Worm (Caenorhabditis elegans): ENCODE measurements around the gene C49F5.5.

The C49F5.5 gene

DNA sequence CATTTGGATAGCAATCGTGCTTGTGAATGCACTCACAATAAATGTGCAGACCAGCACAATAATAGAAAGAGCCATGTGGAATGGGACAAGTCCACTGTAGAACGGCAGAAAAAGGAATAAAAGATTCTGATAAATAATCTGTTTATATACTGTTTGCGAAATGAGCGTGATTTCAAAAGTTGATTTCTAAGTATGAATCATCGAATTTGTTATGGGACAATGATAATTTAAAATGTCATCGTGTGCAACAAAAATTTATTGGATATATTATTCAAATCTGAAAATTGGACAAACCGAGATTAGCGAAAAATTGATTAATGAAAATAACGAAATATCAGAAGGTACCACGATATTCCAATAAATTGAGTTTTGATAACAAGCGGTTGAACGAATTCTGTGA, 47.2 kb upstream of the C49F5.5 start, which contains the start of gene F55G7.5:
F55G7.5 (minus strand) TSS at position 101 of the 400 bp plus-strand sequence.
- no peak for TF ChIP-seq Y79H2A.3 (GFP tag; conservative IDR thresholded peaks at IDR 0.05)
- no peak for TF ChIP-seq nfyb-1 (GFP tag; IDR thresholded peaks at IDR 0.05)
- no peak for TF ChIP-seq ztf-3 (GFP tag; optimal IDR thresholded peaks at IDR 0.05)
- no peak for TF ChIP-seq dpff-1 (tag; optimal IDR thresholded peaks at IDR 0.05)
- TF ChIP-seq ztf-28 (GFP tag; IDR thresholded peaks at IDR 0.05): no peak

- no peak for TF ChIP-seq ztf-26 (tag; optimal IDR thresholded peaks at IDR 0.05)
- TF ChIP-seq let-526 (GFP tag; IDR thresholded peaks at IDR 0.05): no peak
- no peak for TF ChIP-seq akir-1 (GFP tag; optimal IDR thresholded peaks at IDR 0.05)
- no peak for TF ChIP-seq atf-7 (tag; optimal IDR thresholded peaks at IDR 0.05)
- TF ChIP-seq lin-26 (GFP tag; IDR thresholded peaks at IDR 0.05): no peak
- TF ChIP-seq sptf-2 (GFP tag; optimal IDR thresholded peaks at IDR 0.05): no peak
- TF ChIP-seq somi-1 (GFP tag; optimal IDR thresholded peaks at IDR 0.05): no peak
- TF ChIP-seq cebp-2 (GFP tag; IDR thresholded peaks at IDR 0.05): no peak
- TF ChIP-seq ztf-28 (GFP tag; IDR thresholded peaks at IDR 0.05): no peak
- TF ChIP-seq F39B2.1 (GFP tag; IDR thresholded peaks at IDR 0.05): no peak
- TF ChIP-seq egl-18 (GFP tag; IDR thresholded peaks at IDR 0.05): no peak
- TF ChIP-seq ekl-4 (GFP tag; IDR thresholded peaks at IDR 0.05): no peak
- no peak for TF ChIP-seq ccch-3 (GFP tag; optimal IDR thresholded peaks at IDR 0.05)
- TF ChIP-seq nhr-179 (tag; optimal IDR thresholded peaks at IDR 0.05): no peak
- TF ChIP-seq K11D2.4 (GFP tag; IDR thresholded peaks at IDR 0.05): no peak
- no peak for TF ChIP-seq attf-3 (GFP tag; conservative IDR thresholded peaks at IDR 0.05)
- no peak for TF ChIP-seq B0336.3 (GFP tag; IDR thresholded peaks at IDR 0.05)
- TF ChIP-seq ets-4 (GFP tag; optimal IDR thresholded peaks at IDR 0.05): no peak
- TF ChIP-seq Y53G8AR.9 (GFP tag; conservative IDR thresholded peaks at IDR 0.05): no peak
These were observed 44.0 kb upstream of the C49F5.5 start, which contains the start of gene F55G7.3 for ce11 chrX:11941951-11942350. Gene F55G7.3 (minus strand): TSS chrX:11942051.

DNA sequence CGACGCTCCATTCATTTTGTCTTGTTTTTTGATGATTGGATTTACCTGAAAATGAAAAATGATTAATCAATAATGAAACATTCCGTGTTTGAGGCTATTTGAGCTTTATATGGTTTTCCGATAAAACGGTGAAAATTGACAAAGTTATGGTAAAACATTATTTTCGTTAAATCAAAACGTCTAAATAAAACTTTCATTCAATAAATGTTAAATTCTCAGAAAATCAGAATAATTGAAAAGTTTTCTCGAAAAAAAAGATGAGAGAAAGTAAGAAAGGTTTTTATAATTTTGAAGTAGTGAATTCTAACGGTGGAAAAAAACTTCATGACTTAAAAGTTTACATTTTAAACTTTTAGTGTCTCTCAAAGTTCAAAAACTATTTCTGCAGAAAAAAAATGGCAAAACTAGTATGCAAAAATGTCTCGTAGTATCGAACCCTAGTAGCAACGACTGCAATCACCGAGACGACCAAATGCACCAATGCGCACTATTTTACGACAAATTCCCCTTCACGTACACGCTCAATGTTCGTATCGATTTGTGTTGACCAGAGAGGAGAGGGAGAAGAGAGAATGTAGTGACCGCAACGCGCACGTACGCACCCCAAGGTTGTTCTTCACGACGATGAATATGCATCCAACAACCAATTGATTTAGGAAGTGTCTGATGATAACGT, 39.1 kb upstream of the C49F5.5 start, which contains the start of gene nfya-1:
nfya-1 (minus strand) TSS at position 51 of the 676 bp plus-strand sequence.
- no peak for TF ChIP-seq madf-10 (tag; optimal IDR thresholded peaks at IDR 0.05)
- peak; percentile 19 for TF ChIP-seq gei-17 (GFP tag; optimal IDR thresholded peaks at IDR 0.05)
- no peak for TF ChIP-seq unc-130 (GFP tag; optimal IDR thresholded peaks at IDR 0.05)
- peak; percentile 51 for TF ChIP-seq ceh-27 (GFP tag; optimal IDR thresholded peaks at IDR 0.05)
- no peak for TF ChIP-seq hrde-1 (tag; optimal IDR thresholded peaks at IDR 0.05; ENCODE audit: borderline replicate concordance)
- peak; percentile 39 for TF ChIP-seq lin-40 (tag; optimal IDR thresholded peaks at IDR 0.05)
- TF ChIP-seq egl-44 (GFP tag; IDR thresholded peaks at IDR 0.05): no peak
- TF ChIP-seq lir-1 (GFP tag; conservative IDR thresholded peaks at IDR 0.05): no peak
- no peak for TF ChIP-seq fkh-3 (tag; optimal IDR thresholded peaks at IDR 0.05)
- TF ChIP-seq ceh-100 (GFP tag; IDR thresholded peaks at IDR 0.05): no peak
- TF ChIP-seq Y95B8A.8 (GFP tag; IDR thresholded peaks at IDR 0.05): no peak
- no peak for TF ChIP-seq F49E8.2 (tag; optimal IDR thresholded peaks at IDR 0.05; ENCODE audit: insufficient read depth)
- TF ChIP-seq nhr-80 (tag; optimal IDR thresholded peaks at IDR 0.05): peak; percentile 11
- TF ChIP-seq D2030.7 (GFP tag; IDR thresholded peaks at IDR 0.05): no peak
- TF ChIP-seq mes-4 (tag; optimal IDR thresholded peaks at IDR 0.05): no peak
